Fruit fly (Drosophila melanogaster) whole organism, prepupa: ENCODE data around the gene Fer3.

Experiments used
- CG10631 ChIP-seq: fragments of 200-800 bp; sonication (Bioruptor generic); optimal IDR thresholded peaks from 2 replicates; lab custom pipeline; 2016; ENCODE audit warnings: missing biosample characterization, missing genetic modification characterization
- CG10669 ChIP-seq: fragments of 200-800 bp; sonication (Bioruptor generic); optimal IDR thresholded peaks from 3 replicates; lab custom pipeline; 2018; ENCODE audit warnings: missing biosample characterization, mild to moderate bottlenecking, missing genetic modification characterization, moderate library complexity
- CG11294 ChIP-seq: fragments of 200-800 bp; sonication (Bioruptor generic); IDR thresholded peaks from 2 replicates; pipeline ENCODE4 v1.3.6; 2022; ENCODE audit warnings: missing biosample characterization, missing genetic modification characterization
- CG11762 ChIP-seq: fragments of 200-800 bp; sonication (Bioruptor generic); optimal IDR thresholded peaks from 3 replicates; lab custom pipeline; 2016; ENCODE audit warnings: missing biosample characterization, missing genetic modification characterization; ENCODE audit not compliant: insufficient read depth
- CG15336 ChIP-seq: fragments of 200-800 bp; sonication (Bioruptor generic); IDR thresholded peaks from 2 replicates; pipeline ENCODE4 v1.3.6; 2022; ENCODE audit warnings: missing biosample characterization, missing genetic modification characterization
- CG16779 ChIP-seq: fragments of 200-800 bp; sonication (Bioruptor generic); optimal IDR thresholded peaks from 3 replicates; lab custom pipeline; 2017; ENCODE audit warnings: missing biosample characterization, mild to moderate bottlenecking, missing genetic modification characterization
- CG32006 ChIP-seq: fragments of 200-800 bp; sonication (Bioruptor generic); optimal IDR thresholded peaks from 3 replicates; lab custom pipeline; 2017; ENCODE audit warnings: missing biosample characterization, mild to moderate bottlenecking, missing genetic modification characterization
- CG34406 ChIP-seq: fragments of 200-800 bp; sonication (Bioruptor generic); optimal IDR thresholded peaks from 3 replicates; lab custom pipeline; 2016; ENCODE audit warnings: missing biosample characterization, missing genetic modification characterization
- CG3919 ChIP-seq: fragments of 200-800 bp; sonication (Bioruptor generic); optimal IDR thresholded peaks from 3 replicates; lab custom pipeline; 2016; ENCODE audit warnings: missing biosample characterization, missing genetic modification characterization
- CG4318 ChIP-seq: fragments of 200-800 bp; sonication (Bioruptor generic); optimal IDR thresholded peaks from 3 replicates; lab custom pipeline; 2017; ENCODE audit warnings: missing biosample characterization, mild to moderate bottlenecking, missing genetic modification characterization
- CG6276 ChIP-seq: fragments of 200-800 bp; sonication (Bioruptor generic); optimal IDR thresholded peaks from 2 replicates; lab custom pipeline; 2017; ENCODE audit warnings: missing biosample characterization, mild to moderate bottlenecking, missing genetic modification characterization
- CG6854 ChIP-seq: fragments of 200-800 bp; sonication (Bioruptor generic); optimal IDR thresholded peaks from 2 replicates; lab custom pipeline; 2017; ENCODE audit warnings: missing biosample characterization, mild to moderate bottlenecking, missing genetic modification characterization
- CG8119 ChIP-seq: fragments of 200-800 bp; sonication (Bioruptor generic); IDR thresholded peaks from 3 replicates; pipeline ENCODE4 v1.3.6; 2022; ENCODE audit warnings: missing biosample characterization, missing genetic modification characterization
- CG9139 ChIP-seq: fragments of 200-800 bp; sonication (Bioruptor generic); optimal IDR thresholded peaks from 3 replicates; lab custom pipeline; 2017; ENCODE audit warnings: missing biosample characterization, mild to moderate bottlenecking, missing genetic modification characterization
- Eip75B ChIP-seq: fragments of 200-800 bp; sonication (Bioruptor generic); optimal IDR thresholded peaks from 3 replicates; lab custom pipeline; 2016; ENCODE audit warnings: missing biosample characterization, missing genetic modification characterization
- Eip78C ChIP-seq: fragments of 200-800 bp; sonication (Bioruptor generic); peaks from one replicate; lab custom pipeline; 2016; ENCODE audit warnings: missing biosample characterization, missing genetic modification characterization
- Hr38 ChIP-seq: sonication (Bioruptor generic); optimal IDR thresholded peaks from 2 replicates; lab custom pipeline; 2016; ENCODE audit warnings: missing biosample characterization, missing genetic modification characterization
- Hr39 ChIP-seq: fragments of 200-800 bp; sonication (Bioruptor generic); optimal IDR thresholded peaks from 2 replicates; lab custom pipeline; 2016; ENCODE audit warnings: missing biosample characterization, missing genetic modification characterization
- Hr4 ChIP-seq: fragments of 200-800 bp; sonication (Bioruptor generic); optimal IDR thresholded peaks from 3 replicates; lab custom pipeline; 2016; ENCODE audit warnings: missing biosample characterization, missing genetic modification characterization
- Lpt ChIP-seq: fragments of 200-800 bp; sonication (Bioruptor generic); optimal IDR thresholded peaks from 3 replicates; lab custom pipeline; 2016; ENCODE audit warnings: missing biosample characterization, missing genetic modification characterization
- Sox14 ChIP-seq: fragments of 200-800 bp; sonication (Bioruptor generic); optimal IDR thresholded peaks from 3 replicates; lab custom pipeline; 2016; ENCODE audit warnings: missing biosample characterization, missing genetic modification characterization
- Sox15 ChIP-seq: fragments of 200-800 bp; sonication (Bioruptor generic); optimal IDR thresholded peaks from 3 replicates; lab custom pipeline; 2016; ENCODE audit warnings: missing biosample characterization, missing genetic modification characterization
- acj6 ChIP-seq: fragments of 200-800 bp; sonication (Bioruptor generic); optimal IDR thresholded peaks from 3 replicates; lab custom pipeline; 2016; ENCODE audit warnings: missing biosample characterization, missing genetic modification characterization
- eg ChIP-seq: fragments of 200-800 bp; sonication (Bioruptor generic); IDR thresholded peaks from 3 replicates; pipeline ENCODE4 v1.3.6; 2022; ENCODE audit warnings: missing biosample characterization, missing genetic modification characterization
- fd85E ChIP-seq: fragments of 200-800 bp; sonication (Bioruptor generic); optimal IDR thresholded peaks from 3 replicates; lab custom pipeline; 2016; ENCODE audit warnings: missing biosample characterization, missing genetic modification characterization
- fkh ChIP-seq: fragments of 200-800 bp; sonication (Bioruptor generic); optimal IDR thresholded peaks from 3 replicates; lab custom pipeline; 2017; ENCODE audit warnings: missing biosample characterization, mild to moderate bottlenecking, missing genetic modification characterization, moderate library complexity
- net ChIP-seq: fragments of 200-800 bp; sonication (Bioruptor generic); optimal IDR thresholded peaks from 3 replicates; lab custom pipeline; 2016; ENCODE audit warnings: missing biosample characterization, missing genetic modification characterization
- spab ChIP-seq: fragments of 200-800 bp; sonication (Bioruptor generic); optimal IDR thresholded peaks from 2 replicates; lab custom pipeline; 2017; ENCODE audit warnings: missing biosample characterization, mild to moderate bottlenecking, missing genetic modification characterization, missing genetic modification reagents
- svp ChIP-seq: fragments of 200-800 bp; sonication (Bioruptor generic); peaks from one replicate; lab custom pipeline; 2016; ENCODE audit warnings: missing biosample characterization, missing genetic modification characterization
- topi ChIP-seq: fragments of 200-800 bp; sonication (Bioruptor generic); optimal IDR thresholded peaks from 3 replicates; lab custom pipeline; 2016; ENCODE audit warnings: missing biosample characterization, missing genetic modification characterization
- vri ChIP-seq: fragments of 200-800 bp; sonication (Bioruptor generic); optimal IDR thresholded peaks from 3 replicates; lab custom pipeline; 2016; ENCODE audit warnings: missing biosample characterization, mild to moderate bottlenecking, missing genetic modification characterization

Fer3 gene

dm6 chr3R:11700314-11700713 is 6.2 kb upstream of the Fer3 start, which contains the start of gene CG14718:
TSS of gene CG14718 (plus strand) at chr3R:11700614.
- no peak for TF ChIP-seq topi (GFP tag; lab: Kevin White, UChicago)
- TF ChIP-seq Hr39 (GFP tag; lab: Kevin White, UChicago), result no peak
- no peak for TF ChIP-seq CG32006 (GFP tag; lab: Kevin White, UChicago)
- no peak for TF ChIP-seq CG6854 (GFP tag; lab: Kevin White, UChicago)
- TF ChIP-seq Sox15 (GFP tag; lab: Kevin White, UChicago), result no peak
- no peak for TF ChIP-seq net (GFP tag; lab: Kevin White, UChicago)
- TF ChIP-seq acj6 (GFP tag; lab: Kevin White, UChicago), result no peak
- TF ChIP-seq CG8119 (GFP tag; lab: Robert Waterston, UW), result no peak

DNA sequence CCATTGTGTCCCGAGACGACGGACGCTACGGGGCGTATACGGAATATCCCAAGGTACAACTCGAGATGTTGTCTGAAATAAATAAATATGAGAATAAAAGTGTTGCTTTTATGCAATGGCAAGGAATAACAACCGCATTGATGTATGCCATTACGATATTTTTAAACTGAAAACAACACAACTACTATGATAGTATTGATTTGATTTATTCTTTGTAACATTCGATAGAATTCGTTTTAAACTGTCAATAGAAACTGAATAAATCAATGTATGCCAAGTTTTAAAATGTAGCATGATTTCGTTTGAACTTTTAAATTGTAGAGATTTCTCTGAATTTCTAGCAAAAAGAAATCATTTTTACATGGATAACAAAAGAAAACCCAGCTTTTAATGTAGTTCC is 2.1 kb upstream of the Fer3 start, which contains the start of gene CG14717:
TSS of gene CG14717 (plus strand) at position 301 of the 400 bp plus-strand sequence.
- TF ChIP-seq CG11294, result no peak
- no peak for TF ChIP-seq vri (GFP tag; lab: Kevin White, UChicago)
- no peak for TF ChIP-seq CG6276 (GFP tag; lab: Kevin White, UChicago)
- no peak for TF ChIP-seq CG3919 (GFP tag; lab: Kevin White, UChicago)
- no peak for TF ChIP-seq CG34406 (GFP tag; lab: Kevin White, UChicago)
- no peak for TF ChIP-seq CG15336 (GFP tag; lab: Robert Waterston, UW)
- TF ChIP-seq fd85E (GFP tag; lab: Kevin White, UChicago), result no peak
- TF ChIP-seq Lpt (GFP tag; lab: Kevin White, UChicago), result no peak
- no peak for TF ChIP-seq Sox14 (GFP tag; lab: Kevin White, UChicago)
- no peak for TF ChIP-seq CG16779 (tag; lab: Kevin White, UChicago)

- TF ChIP-seq acj6 (GFP tag; lab: Kevin White, UChicago), result no peak
- TF ChIP-seq CG10669, result no peak
- no peak for TF ChIP-seq CG10631 (GFP tag; lab: Kevin White, UChicago)
- no peak for TF ChIP-seq CG4318
- TF ChIP-seq vri (GFP tag; lab: Kevin White, UChicago), result no peak
- TF ChIP-seq, all 60 proteins: peak for 0
Measured at dm6 chr3R:11692504-11692903, 1.6 kb downstream of the Fer3 start.

DNA sequence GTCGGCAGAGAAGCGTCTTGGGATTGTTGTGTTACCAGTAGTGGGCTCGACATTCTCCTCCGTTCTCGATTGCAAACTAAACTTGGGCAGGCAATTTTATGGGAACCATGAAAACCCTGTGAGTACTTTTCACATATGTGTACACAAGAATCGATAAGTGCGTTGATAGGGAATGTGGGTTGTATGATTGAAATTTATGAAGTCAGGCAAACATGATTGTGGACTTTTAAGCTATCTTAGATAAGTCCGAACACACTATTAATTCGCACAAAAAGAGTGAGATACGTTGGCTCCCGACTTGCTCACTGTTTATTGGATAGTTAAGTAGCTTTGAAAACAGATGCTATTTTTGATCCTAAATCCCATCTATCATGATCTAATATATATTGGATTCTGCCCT is 2.4 kb downstream of the Fer3 start, which contains the start of gene CG18765:
TSS of gene CG18765 (minus strand) at position 53 of the 400 bp plus-strand sequence.
- TF ChIP-seq Eip75B (no peak), fkh (peak; percentile 10)

- TF ChIP-seq CG10631 (GFP tag; lab: Kevin White, UChicago) (no peak), Eip78C (GFP tag; lab: Kevin White, UChicago) (peak; percentile 9), CG11762 (GFP tag; lab: Kevin White, UChicago) (no peak), Hr4 (no peak), vri (GFP tag; lab: Kevin White, UChicago) (peak; percentile 24)
Measured at dm6 chr3R:11690857-11691471, 3.1 kb downstream of the Fer3 start.

dm6 chr3R:11689900-11690299 is 4.2 kb downstream of the Fer3 start, which contains the start of gene CG6908:
TSS of gene CG6908 (minus strand) at chr3R:11690051.
- TF ChIP-seq vri (GFP tag; lab: Kevin White, UChicago), result peak; percentile 45
- TF ChIP-seq eg (GFP tag; lab: Robert Waterston, UW), result 0 out of 3 replicates have a peak, but pooled peaks have one; percentile 30
- peak; percentile 76 for TF ChIP-seq svp
- TF ChIP-seq CG15336 (GFP tag; lab: Robert Waterston, UW), result 0 out of 2 replicates have a peak, but pooled peaks have one; percentile 24
- TF ChIP-seq Hr38 (GFP tag; lab: Kevin White, UChicago), result no peak
- peak; percentile 16 for TF ChIP-seq CG6276 (GFP tag; lab: Kevin White, UChicago)
- TF ChIP-seq spab (GFP tag; lab: Kevin White, UChicago), result no peak
- TF ChIP-seq CG9139 (GFP tag; lab: Kevin White, UChicago), result no peak
